Worm (Caenorhabditis elegans): ENCODE data around the gene twk-14.
"Not testable (repeated sequence)": the region's sequence is repeated elsewhere in the genome, so short reads cannot be mapped to it uniquely, and the experiment has no call there.

twk-14 gene

DNA sequence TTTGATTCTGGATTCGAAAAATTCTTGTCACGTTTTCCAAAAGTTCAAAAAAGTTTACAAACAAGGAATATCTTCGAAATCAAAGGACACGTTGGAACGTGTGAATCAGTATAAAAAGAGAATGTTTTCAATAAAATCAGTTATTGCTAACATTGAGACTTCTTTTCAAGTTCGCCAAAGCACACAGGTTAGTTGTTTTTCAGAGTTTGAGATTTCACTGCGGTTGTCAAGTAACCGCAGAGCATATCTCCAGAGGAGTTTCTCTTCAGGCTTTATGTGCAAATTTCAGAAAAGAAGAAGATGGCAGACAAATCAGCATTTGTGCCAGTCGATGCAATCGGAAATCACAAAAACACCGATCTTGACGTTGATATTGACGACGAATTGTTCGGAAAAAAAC, 9.4 kb downstream of the twk-14 start, which contains the start of gene K01D12.15:
K01D12.15 (plus strand) TSS at position 301 of the 400 bp plus-strand sequence.
- TF ChIP-seq nhr-129 (tag; optimal IDR thresholded peaks at IDR 0.05) (no peak), unc-62 (GFP tag; optimal IDR thresholded peaks at IDR 0.05) (no peak), zag-1 (tag; optimal IDR thresholded peaks at IDR 0.05) (no peak), crh-2 (tag; optimal IDR thresholded peaks at IDR 0.05) (no peak), ama-1 (optimal IDR thresholded peaks at IDR 0.05) (no peak), snpc-4 (tag; optimal IDR thresholded peaks at IDR 0.05) (no peak), ztf-4 (tag; optimal IDR thresholded peaks at IDR 0.05) (no peak), mbf-1 (tag; optimal IDR thresholded peaks at IDR 0.05) (no peak), mab-5 (tag; optimal IDR thresholded peaks at IDR 0.05) (no peak), lin-39 (tag; optimal IDR thresholded peaks at IDR 0.05) (no peak), nhr-11 (tag; optimal IDR thresholded peaks at IDR 0.05) (no peak), lin-11 (tag; optimal IDR thresholded peaks at IDR 0.05) (no peak), skn-1 (tag; optimal IDR thresholded peaks at IDR 0.05) (no peak), dmd-4 (tag; optimal IDR thresholded peaks at IDR 0.05) (no peak), sma-3 (GFP tag; optimal IDR thresholded peaks at IDR 0.05) (no peak), mdl-1 (tag; optimal IDR thresholded peaks at IDR 0.05) (no peak), Y55F3AM.14 (GFP tag; optimal IDR thresholded peaks at IDR 0.05) (no peak), nhr-12 (tag; optimal IDR thresholded peaks at IDR 0.05) (no peak)

DNA sequence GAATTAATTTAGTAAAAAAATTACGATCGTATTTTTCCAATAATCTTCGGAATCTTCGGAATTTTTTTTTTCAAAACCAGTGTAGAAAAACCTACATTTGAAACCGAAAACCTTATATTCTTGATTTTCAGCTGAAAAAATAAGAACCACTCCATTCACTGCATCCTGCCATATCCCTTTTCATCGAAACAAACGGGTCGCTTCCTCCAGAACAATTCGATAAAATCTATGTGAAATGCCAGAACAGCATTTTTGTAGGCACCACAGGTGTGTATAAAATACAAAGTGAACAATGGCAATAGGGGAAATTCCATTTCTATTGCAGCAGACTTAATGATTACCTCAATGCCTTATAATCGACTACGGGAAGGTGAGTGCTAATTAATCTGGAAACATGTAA, 18.2 kb downstream of the twk-14 start, which contains the start of gene K01D12.1:
K01D12.1 (plus strand) TSS at position 301 of the 400 bp plus-strand sequence.
- no peak for TF ChIP-seq alr-1 (tag; optimal IDR thresholded peaks at IDR 0.05)
- TF ChIP-seq crh-2 (tag; optimal IDR thresholded peaks at IDR 0.05): no peak
- TF ChIP-seq lsy-2 (tag; optimal IDR thresholded peaks at IDR 0.05): no peak
- TF ChIP-seq unc-55 (GFP tag; optimal IDR thresholded peaks at IDR 0.05): no peak
- TF ChIP-seq egl-27 (tag; optimal IDR thresholded peaks at IDR 0.05): no peak
- no peak for TF ChIP-seq nhr-10 (tag; optimal IDR thresholded peaks at IDR 0.05)
- no peak for TF ChIP-seq mbf-1 (tag; optimal IDR thresholded peaks at IDR 0.05)
- no peak for TF ChIP-seq skn-1 (tag; optimal IDR thresholded peaks at IDR 0.05)
- TF ChIP-seq C34F6.9 (tag; optimal IDR thresholded peaks at IDR 0.05): no peak
- TF ChIP-seq ztf-4 (tag; optimal IDR thresholded peaks at IDR 0.05): no peak
- TF ChIP-seq nhr-6 (tag; optimal IDR thresholded peaks at IDR 0.05): no peak
- TF ChIP-seq ama-1 (optimal IDR thresholded peaks at IDR 0.05): no peak
- TF ChIP-seq sem-4 (tag; optimal IDR thresholded peaks at IDR 0.05): no peak
- no peak for TF ChIP-seq ztf-1 (GFP tag; conservative IDR thresholded peaks at IDR 0.05)
- TF ChIP-seq ztf-11 (tag; optimal IDR thresholded peaks at IDR 0.05): no peak
- no peak for TF ChIP-seq ceh-16 (tag; optimal IDR thresholded peaks at IDR 0.05)
- TF ChIP-seq lin-11 (tag; optimal IDR thresholded peaks at IDR 0.05): no peak

DNA sequence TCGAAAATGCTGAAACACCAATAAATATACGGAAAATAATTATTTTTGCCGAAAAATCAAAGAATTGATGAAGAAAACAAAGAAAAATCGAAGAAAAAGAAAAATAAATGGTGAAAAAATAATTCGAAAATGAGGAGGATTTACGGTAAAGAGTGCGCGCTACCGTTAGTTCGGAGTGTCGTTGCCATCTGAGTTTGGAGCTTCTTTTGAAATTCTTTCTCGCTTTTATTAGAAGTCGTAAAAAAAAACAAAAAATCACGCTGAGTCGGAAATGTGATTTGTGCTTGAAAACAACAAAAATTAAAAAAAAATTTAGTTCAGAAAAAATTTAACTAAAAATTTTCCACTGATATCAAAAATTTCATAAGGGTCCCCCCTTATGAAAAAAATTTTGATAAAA, 21.3 kb downstream of the twk-14 start, which contains the start of gene F23H12.10:
F23H12.10 (minus strand) TSS at position 12 of the 400 bp plus-strand sequence.
- not testable (repeated sequence) for TF ChIP-seq Y55F3AM.14 (GFP tag; optimal IDR thresholded peaks at IDR 0.05); peb-1 (tag; optimal IDR thresholded peaks at IDR 0.05); nhr-23 (tag; optimal IDR thresholded peaks at IDR 0.05)

DNA sequence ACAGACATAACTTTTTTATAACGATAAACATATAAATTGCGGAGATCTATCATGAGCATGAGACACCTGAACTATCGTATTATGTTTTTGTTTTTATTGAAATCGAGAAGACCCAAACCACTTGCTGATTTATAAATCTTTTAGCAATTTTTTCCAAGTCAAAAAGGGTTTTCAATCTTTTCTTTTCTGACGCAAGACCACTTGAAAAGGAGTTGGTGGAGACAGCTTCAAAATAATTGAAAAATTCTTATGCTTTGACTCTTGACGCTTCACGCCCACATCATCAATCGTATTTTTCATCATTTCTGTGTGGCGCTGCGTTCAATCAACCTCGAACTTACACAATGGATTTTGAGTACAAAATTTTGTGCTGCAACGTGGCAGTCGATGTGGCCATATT, 24.1 kb downstream of the twk-14 start, which contains the start of gene F23H12.7:
F23H12.7 (plus strand) TSS at position 301 of the 400 bp plus-strand sequence.
- no peak for TF ChIP-seq Y55F3AM.14 (GFP tag; optimal IDR thresholded peaks at IDR 0.05)
- no peak for TF ChIP-seq ztf-11 (tag; optimal IDR thresholded peaks at IDR 0.05)
- TF ChIP-seq ztf-4 (tag; optimal IDR thresholded peaks at IDR 0.05): no peak
- no peak for TF ChIP-seq ceh-16 (tag; optimal IDR thresholded peaks at IDR 0.05)
- TF ChIP-seq elt-3 (tag; optimal IDR thresholded peaks at IDR 0.05): no peak

DNA sequence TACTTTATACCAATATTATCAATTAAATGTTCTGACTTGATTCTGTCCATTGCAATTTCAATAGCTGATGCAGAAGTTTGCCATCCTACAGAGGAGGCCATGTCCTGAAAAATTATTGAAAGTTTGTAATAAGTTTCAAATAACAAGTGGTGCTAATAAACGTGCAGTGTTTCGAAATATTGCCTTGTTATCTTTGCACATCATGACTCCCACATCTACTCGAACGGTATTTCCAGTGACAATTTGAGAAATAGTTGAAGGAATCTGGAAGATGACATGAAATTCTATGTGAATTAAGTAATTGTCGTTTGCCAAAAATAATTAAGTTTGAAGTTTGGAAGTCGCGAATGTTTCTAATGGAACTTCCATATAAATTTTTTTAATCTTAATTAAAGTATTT, 26.1 kb downstream of the twk-14 start, which contains the start of gene gcy-13:
gcy-13 (minus strand) TSS at position 101 of the 400 bp plus-strand sequence.
- TF ChIP-seq ZK546.5 (tag; optimal IDR thresholded peaks at IDR 0.05): no peak
- no peak for TF ChIP-seq lin-11 (tag; optimal IDR thresholded peaks at IDR 0.05)
- TF ChIP-seq mbf-1 (tag; optimal IDR thresholded peaks at IDR 0.05): no peak
- no peak for TF ChIP-seq egl-27 (tag; optimal IDR thresholded peaks at IDR 0.05)
- no peak for TF ChIP-seq nhr-6 (tag; optimal IDR thresholded peaks at IDR 0.05)
- TF ChIP-seq mab-5 (tag; optimal IDR thresholded peaks at IDR 0.05): no peak

DNA sequence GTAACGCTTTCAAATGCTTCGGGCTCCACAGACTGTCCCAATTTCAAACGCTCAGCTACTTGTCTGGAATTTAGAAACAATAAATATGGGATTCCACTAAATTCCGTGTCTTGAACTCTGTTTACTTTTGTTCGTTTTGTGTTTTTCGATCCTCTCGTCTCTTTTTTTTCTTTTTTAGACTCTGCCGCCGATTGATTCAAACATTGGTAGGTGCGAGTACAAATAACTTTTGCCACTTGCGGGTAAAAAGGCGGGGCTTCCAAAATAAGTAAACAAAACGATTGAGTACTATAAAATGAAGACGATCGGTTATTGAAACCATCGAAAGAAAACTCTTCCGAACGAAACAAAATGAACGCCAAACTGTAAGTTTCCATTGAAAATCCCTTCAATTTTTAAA, 30.4 kb downstream of the twk-14 start, which contains the start of gene fipr-2:
fipr-2 (plus strand) TSS at position 245 of the 400 bp plus-strand sequence.
- no peak for TF ChIP-seq dmd-4 (tag; optimal IDR thresholded peaks at IDR 0.05)
- no peak for TF ChIP-seq peb-1 (tag; optimal IDR thresholded peaks at IDR 0.05)
- no peak for TF ChIP-seq ztf-1 (GFP tag; conservative IDR thresholded peaks at IDR 0.05)
- TF ChIP-seq F13H6.1 (tag; optimal IDR thresholded peaks at IDR 0.05): no peak
- no peak for TF ChIP-seq ztf-4 (tag; optimal IDR thresholded peaks at IDR 0.05)
- TF ChIP-seq nhr-6 (tag; optimal IDR thresholded peaks at IDR 0.05): no peak

All from whole organism, L2 larva.